Fruit fly (Drosophila melanogaster): ENCODE results near the gene Orct.

The Orct gene

dm6 chr3R:24295556-24296465 is 19.8 kb downstream of the Orct start (continued):
- no peak for TF ChIP-seq CG15479 (GFP tag; optimal IDR thresholded peaks at IDR 0.05)
- TF ChIP-seq Asciz (GFP tag; optimal IDR thresholded peaks at IDR 0.05) = peak; percentile 52
- no peak for TF ChIP-seq insv (GFP tag; optimal IDR thresholded peaks at IDR 0.05)
- peak; percentile 80 for TF ChIP-seq sob (GFP tag; IDR thresholded peaks at IDR 0.05)
- peak; percentile 23 for TF ChIP-seq Hey (tag; optimal IDR thresholded peaks at IDR 0.05)
- no peak for TF ChIP-seq Elba2 (GFP tag; optimal IDR thresholded peaks at IDR 0.05)
- peak; percentile 59 for TF ChIP-seq HmgZ (tag; optimal IDR thresholded peaks at IDR 0.05)
- TF ChIP-seq esg (GFP tag; conservative IDR thresholded peaks at IDR 0.05) = peak; percentile 75
- peak; percentile 76 for TF ChIP-seq HLH3B (GFP tag; IDR thresholded peaks at IDR 0.05)
- TF ChIP-seq CG15011 (GFP tag; optimal IDR thresholded peaks at IDR 0.05) = peak; percentile 52
- TF ChIP-seq br (optimal IDR thresholded peaks at IDR 0.05) = no peak
- peak; percentile 71 for TF ChIP-seq danr (GFP tag; IDR thresholded peaks at IDR 0.05)
- TF ChIP-seq Myb (GFP tag; optimal IDR thresholded peaks at IDR 0.05) = peak; percentile 30
- TF ChIP-seq Gug (GFP tag; IDR thresholded peaks at IDR 0.05) = peak; percentile 76
- TF ChIP-seq CG17328 (GFP tag; IDR thresholded peaks at IDR 0.05) = peak; percentile 87
- peak; percentile 12 for TF ChIP-seq CG17802 (tag; optimal IDR thresholded peaks at IDR 0.05)
- TF ChIP-seq CG34422 (GFP tag; IDR thresholded peaks at IDR 0.05) = peak; percentile 91
- peak; percentile 51 for TF ChIP-seq Camta (GFP tag; optimal IDR thresholded peaks at IDR 0.05)
- TF ChIP-seq CG6272 (GFP tag; IDR thresholded peaks at IDR 0.05) = peak; percentile 65
- TF ChIP-seq CG18619 (GFP tag; optimal IDR thresholded peaks at IDR 0.05) = peak; percentile 73
- no peak for TF ChIP-seq p53 (GFP tag; optimal IDR thresholded peaks at IDR 0.05)
- TF ChIP-seq CG6175 (GFP tag; IDR thresholded peaks at IDR 0.05) = peak; percentile 72; the same call in 2 of the 3 replicates
- TF ChIP-seq gem (tag; optimal IDR thresholded peaks at IDR 0.05) = peak; percentile 87
- no peak for TF ChIP-seq gt (GFP tag; IDR thresholded peaks at IDR 0.05)
- peak; percentile 62; the same call in 1 of the 3 replicates for TF ChIP-seq gce (GFP tag; IDR thresholded peaks at IDR 0.05)
- TF ChIP-seq PHDP (tag; optimal IDR thresholded peaks at IDR 0.05) = peak; percentile 78
- no peak for TF ChIP-seq HHEX (GFP tag; optimal IDR thresholded peaks at IDR 0.05)
- no peak for TF ChIP-seq btn (GFP tag; optimal IDR thresholded peaks at IDR 0.05)
- TF ChIP-seq cg (GFP tag; optimal IDR thresholded peaks at IDR 0.05) = no peak
- TF ChIP-seq nom (GFP tag; optimal IDR thresholded peaks at IDR 0.05) = peak; percentile 91
- TF ChIP-seq CG14441 (GFP tag; IDR thresholded peaks at IDR 0.05) = peak; percentile 89
- TF ChIP-seq kni (GFP tag; optimal IDR thresholded peaks at IDR 0.05) = peak; percentile 38
- peak; percentile 75 for TF ChIP-seq CG3281 (GFP tag; optimal IDR thresholded peaks at IDR 0.05)
- TF ChIP-seq CG4360 (GFP tag; IDR thresholded peaks at IDR 0.05) = peak; percentile 94
- TF ChIP-seq Optix (GFP tag; IDR thresholded peaks at IDR 0.05) = peak; percentile 58
- peak; percentile 46; the same call in 1 of the 2 replicates for TF ChIP-seq CG43689 (GFP tag; IDR thresholded peaks at IDR 0.05)
- no peak for TF ChIP-seq inv (GFP tag; IDR thresholded peaks at IDR 0.05; ENCODE audit: partially characterized antibody)
- TF ChIP-seq H2.0 (GFP tag; IDR thresholded peaks at IDR 0.05) = peak; percentile 87
- TF ChIP-seq ash1 (GFP tag; optimal IDR thresholded peaks at IDR 0.05) = no peak
- TF ChIP-seq CG5953 (GFP tag; IDR thresholded peaks at IDR 0.05) = 0 out of 2 replicates have a peak, but pooled peaks have one; percentile 56
- no peak for TF ChIP-seq Hr39 (optimal IDR thresholded peaks at IDR 0.05)
- peak; percentile 56; the same call in 1 of the 3 replicates for TF ChIP-seq CG3726 (GFP tag; IDR thresholded peaks at IDR 0.05)
- TF ChIP-seq CG2199 (GFP tag; IDR thresholded peaks at IDR 0.05) = no peak
- no peak for TF ChIP-seq CG3995 (GFP tag; optimal IDR thresholded peaks at IDR 0.05)
- TF ChIP-seq CG6854 (GFP tag; optimal IDR thresholded peaks at IDR 0.05) = no peak
- TF ChIP-seq Bteb2 (GFP tag; optimal IDR thresholded peaks at IDR 0.05) = peak; percentile 73
- TF ChIP-seq sens-2 (GFP tag; IDR thresholded peaks at IDR 0.05) = peak; percentile 17; the same call in 1 of the 2 replicates
- TF ChIP-seq CG11456 (GFP tag; IDR thresholded peaks at IDR 0.05) = peak; percentile 88
- peak; percentile 73 for TF ChIP-seq CG3847 (GFP tag; IDR thresholded peaks at IDR 0.05)
- peak; percentile 56; the same call in 1 of the 2 replicates for TF ChIP-seq CG10321 (GFP tag; IDR thresholded peaks at IDR 0.05)
